Fruit fly (Drosophila melanogaster) whole organism, embryonic: ENCODE measurements around the gene Wwox.

Experiments
- BEAF-32 ChIP-seq: fragments of 200-800 bp; sonication (Bioruptor generic); optimal IDR thresholded peaks from 3 replicates; lab custom pipeline; 2017; ENCODE audit warnings: missing biosample characterization, missing genetic modification characterization, mild to moderate bottlenecking, moderate library complexity, missing genetic modification reagents
- BtbVII ChIP-seq: fragments of 200-800 bp; sonication (Bioruptor generic); optimal IDR thresholded peaks from 3 replicates; lab custom pipeline; 2017; ENCODE audit warnings: missing biosample characterization, mild to moderate bottlenecking, missing genetic modification characterization
- CG10267 ChIP-seq: fragments of 200-800 bp; sonication (Bioruptor generic); optimal IDR thresholded peaks from 2 replicates; lab custom pipeline; 2018; ENCODE audit warnings: missing biosample characterization, mild to moderate bottlenecking, missing genetic modification characterization, moderate library complexity
- CG10565 ChIP-seq: fragments of 200-800 bp; sonication (Bioruptor generic); optimal IDR thresholded peaks from 3 replicates; lab custom pipeline; 2016; ENCODE audit warnings: missing biosample characterization, mild to moderate bottlenecking, missing genetic modification characterization
- CG12744 ChIP-seq: fragments of 200-800 bp; sonication (Bioruptor generic); optimal IDR thresholded peaks from 2 replicates; lab custom pipeline; 2016; ENCODE audit warnings: missing biosample characterization, missing genetic modification characterization
- CG13296 ChIP-seq: fragments of 200-800 bp; sonication (Bioruptor generic); optimal IDR thresholded peaks from 3 replicates; lab custom pipeline; 2018; ENCODE audit warnings: missing biosample characterization, mild to moderate bottlenecking, missing genetic modification characterization
- CG14710 ChIP-seq: fragments of 200-800 bp; sonication (Bioruptor generic); optimal IDR thresholded peaks from 3 replicates; lab custom pipeline; 2019; ENCODE audit warnings: missing biosample characterization, mild to moderate bottlenecking, missing genetic modification characterization, moderate library complexity
- CG15479 ChIP-seq: fragments of 200-800 bp; sonication (Bioruptor generic); optimal IDR thresholded peaks from 3 replicates; lab custom pipeline; 2019; ENCODE audit warnings: missing biosample characterization, mild to moderate bottlenecking, missing genetic modification characterization, moderate library complexity
- CG16813 ChIP-seq: fragments of 200-800 bp; sonication (Bioruptor generic); IDR thresholded peaks from 3 replicates; pipeline ENCODE4 v1.3.6; 2022; ENCODE audit warnings: missing biosample characterization, missing genetic modification characterization; ENCODE audit not compliant: partially characterized antibody
- CG17186 ChIP-seq: fragments of 200-800 bp; sonication (Bioruptor generic); optimal IDR thresholded peaks from 3 replicates; lab custom pipeline; 2017; ENCODE audit warnings: missing biosample characterization, missing genetic modification reagents, missing genetic modification characterization
- CG17361 ChIP-seq: fragments of 200-800 bp; sonication (Bioruptor generic); IDR thresholded peaks from 3 replicates; pipeline ENCODE4 v1.3.6; 2022; ENCODE audit warnings: missing biosample characterization, missing genetic modification characterization
- CG2120 ChIP-seq: fragments of 200-800 bp; sonication (Bioruptor generic); optimal IDR thresholded peaks from 3 replicates; lab custom pipeline; 2016; ENCODE audit warnings: missing biosample characterization, missing genetic modification characterization
- CG30020 ChIP-seq: fragments of 200-800 bp; optimal IDR thresholded peaks from 2 replicates; lab custom pipeline; 2019; ENCODE audit warnings: missing biosample characterization, mild to moderate bottlenecking, missing genetic modification characterization, moderate library complexity
- CG34224 ChIP-seq: fragments of 200-800 bp; sonication (Bioruptor generic); IDR thresholded peaks from 3 replicates; pipeline ENCODE4 v1.3.6; 2022; ENCODE audit warnings: missing biosample characterization, missing genetic modification characterization; ENCODE audit not compliant: partially characterized antibody
- CG34376 ChIP-seq: fragments of 200-800 bp; sonication (Bioruptor generic); optimal IDR thresholded peaks from 2 replicates; lab custom pipeline; 2018; ENCODE audit warnings: missing biosample characterization, mild to moderate bottlenecking, missing genetic modification characterization
- CG6854 ChIP-seq: fragments of 200-800 bp; sonication (Bioruptor generic); optimal IDR thresholded peaks from 3 replicates; lab custom pipeline; 2017; ENCODE audit warnings: missing biosample characterization, mild to moderate bottlenecking, missing genetic modification characterization
- CG8089 ChIP-seq: fragments of 200-800 bp; sonication (Bioruptor generic); optimal IDR thresholded peaks from 3 replicates; lab custom pipeline; 2016; ENCODE audit warnings: missing biosample characterization, missing genetic modification characterization
- CG9797 ChIP-seq: fragments of 200-800 bp; sonication (Bioruptor generic); optimal IDR thresholded peaks from 3 replicates; lab custom pipeline; 2018; ENCODE audit warnings: missing biosample characterization, mild to moderate bottlenecking, missing genetic modification characterization
- CTCF ChIP-seq: fragments of 200-800 bp; sonication (Bioruptor generic); optimal IDR thresholded peaks from 2 replicates; lab custom pipeline; 2017; ENCODE audit warnings: missing biosample characterization, mild to moderate bottlenecking, missing genetic modification characterization, moderate library complexity
- CoRest ChIP-seq: fragments of 200-800 bp; sonication (Bioruptor generic); optimal IDR thresholded peaks from 3 replicates; lab custom pipeline; 2018; ENCODE audit warnings: missing biosample characterization, mild to moderate bottlenecking, missing genetic modification characterization, moderate library complexity
- D ChIP-seq, 2 experiments: fragments of 200-800 bp in 1 of 2; fragments of >200 bp in 1 of 2; sonication (Bioruptor generic) in 1 of 2; optimal IDR thresholded peaks; 2 replicates in 1 of 2; 3 replicates in 1 of 2; lab custom pipeline; 2017; ENCODE audit warnings: mild to moderate bottlenecking in 1 of 2, missing biosample characterization in 1 of 2, missing genetic modification characterization in 1 of 2, missing genetic modification reagents in 1 of 2
- HLH54F ChIP-seq: fragments of 200-800 bp; sonication (Bioruptor generic); optimal IDR thresholded peaks from 3 replicates; lab custom pipeline; 2016; ENCODE audit warnings: missing biosample characterization, missing genetic modification characterization
- HmgZ ChIP-seq: fragments of 200-800 bp; sonication (Bioruptor generic); optimal IDR thresholded peaks from 2 replicates; lab custom pipeline; 2018; ENCODE audit warnings: missing biosample characterization, mild to moderate bottlenecking, missing genetic modification characterization
- Hr78 ChIP-seq, 2 experiments: fragments of 200-800 bp in 1 of 2; fragments of >200 bp in 1 of 2; sonication (Bioruptor generic) in 1 of 2; optimal IDR thresholded peaks; 2 replicates each; lab custom pipeline; 2017 to 2019; ENCODE audit warnings: missing biosample characterization in 2 of 2, missing genetic modification characterization in 2 of 2, mild to moderate bottlenecking in 1 of 2, moderate library complexity in 1 of 2
- MBD-R2 ChIP-seq: fragments of 200-800 bp; sonication (Bioruptor generic); IDR thresholded peaks from 2 replicates; pipeline ENCODE4 v1.3.6; 2022; ENCODE audit warnings: missing biosample characterization, missing genetic modification characterization
- MESR4 ChIP-seq: fragments of 200-800 bp; sonication (Bioruptor generic); optimal IDR thresholded peaks from 2 replicates; lab custom pipeline; 2018; ENCODE audit warnings: missing biosample characterization, mild to moderate bottlenecking, missing genetic modification characterization, moderate library complexity
- Mad ChIP-seq: fragments of 200-800 bp; sonication (Bioruptor generic); optimal IDR thresholded peaks from 2 replicates; lab custom pipeline; 2016; ENCODE audit warnings: missing biosample characterization, missing genetic modification characterization
- Mrtf ChIP-seq: fragments of 200-800 bp; sonication (Bioruptor generic); IDR thresholded peaks from 3 replicates; pipeline ENCODE4 v1.3.6; 2022; ENCODE audit warnings: missing biosample characterization, missing genetic modification characterization
- Myb ChIP-seq: fragments of 200-800 bp; sonication (Bioruptor generic); optimal IDR thresholded peaks from 2 replicates; lab custom pipeline; 2016; ENCODE audit warnings: missing biosample characterization, missing genetic modification characterization
- NK7.1 ChIP-seq: fragments of 200-800 bp; sonication (Bioruptor generic); optimal IDR thresholded peaks from 3 replicates; lab custom pipeline; 2016; ENCODE audit warnings: missing biosample characterization, missing genetic modification characterization
- Oli ChIP-seq: fragments of 200-800 bp; sonication (Bioruptor generic); optimal IDR thresholded peaks from 2 replicates; lab custom pipeline; 2018; ENCODE audit warnings: missing biosample characterization, mild to moderate bottlenecking, missing genetic modification characterization, moderate library complexity
- Xbp1 ChIP-seq: fragments of 200-800 bp; sonication (Bioruptor generic); optimal IDR thresholded peaks from 3 replicates; lab custom pipeline; 2016; ENCODE audit warnings: missing biosample characterization, mild to moderate bottlenecking, missing genetic modification characterization
- YL-1 ChIP-seq: fragments of 200-800 bp; sonication (Bioruptor generic); optimal IDR thresholded peaks from 3 replicates; lab custom pipeline; 2017; ENCODE audit warnings: missing biosample characterization, mild to moderate bottlenecking, missing genetic modification characterization
- amos ChIP-seq: fragments of 200-800 bp; sonication (Bioruptor generic); IDR thresholded peaks from 2 replicates; pipeline ENCODE4 v1.3.6; 2022; ENCODE audit warnings: missing biosample characterization, missing genetic modification characterization; ENCODE audit not compliant: partially characterized antibody
- dm ChIP-seq: fragments of 200-800 bp; sonication (Bioruptor generic); optimal IDR thresholded peaks from 3 replicates; lab custom pipeline; 2016; ENCODE audit warnings: missing biosample characterization, missing genetic modification characterization
- dmrt11E ChIP-seq: fragments of 200-800 bp; sonication (Bioruptor generic); optimal IDR thresholded peaks from 3 replicates; lab custom pipeline; 2018; ENCODE audit warnings: missing biosample characterization, mild to moderate bottlenecking, missing genetic modification characterization, moderate library complexity
- fd64A ChIP-seq: fragments of 200-800 bp; sonication (Bioruptor generic); optimal IDR thresholded peaks from 3 replicates; lab custom pipeline; 2018; ENCODE audit warnings: missing biosample characterization, mild to moderate bottlenecking, missing genetic modification characterization
- ftz-f1 ChIP-seq: fragments of 200-800 bp; sonication (Bioruptor generic); optimal IDR thresholded peaks from 2 replicates; lab custom pipeline; 2016; ENCODE audit warnings: missing biosample characterization, missing genetic modification characterization
- gfzf ChIP-seq: fragments of 200-800 bp; sonication (Bioruptor generic); optimal IDR thresholded peaks from 2 replicates; lab custom pipeline; 2016; ENCODE audit warnings: missing biosample characterization, mild to moderate bottlenecking, missing genetic modification characterization, moderate library complexity
- kay ChIP-seq: fragments of 200-800 bp; sonication (Bioruptor generic); optimal IDR thresholded peaks from 2 replicates; lab custom pipeline; 2016; ENCODE audit warnings: missing biosample characterization, missing genetic modification characterization
- knrl ChIP-seq: fragments of 200-800 bp; sonication (Bioruptor generic); IDR thresholded peaks from 3 replicates; pipeline ENCODE4 v1.3.6; 2022; ENCODE audit warnings: missing biosample characterization, missing genetic modification characterization; ENCODE audit not compliant: partially characterized antibody
- nmo ChIP-seq: fragments of 200-800 bp; sonication (Bioruptor generic); optimal IDR thresholded peaks from 2 replicates; lab custom pipeline; 2018; ENCODE audit warnings: missing biosample characterization, mild to moderate bottlenecking, missing genetic modification characterization, moderate library complexity
- oc ChIP-seq: fragments of 200-800 bp; sonication (Bioruptor generic); optimal IDR thresholded peaks from 2 replicates; lab custom pipeline; 2018; ENCODE audit warnings: missing biosample characterization, mild to moderate bottlenecking, missing genetic modification characterization, moderate library complexity
- rib ChIP-seq: fragments of 200-800 bp; sonication (Bioruptor generic); IDR thresholded peaks from 2 replicates; pipeline ENCODE4 v1.3.6; 2022; ENCODE audit warnings: missing biosample characterization, missing genetic modification characterization
- sens ChIP-seq: fragments of 200-800 bp; sonication (Bioruptor generic); peaks from one replicate; lab custom pipeline; 2016; ENCODE audit warnings: missing biosample characterization, missing genetic modification characterization
- trem ChIP-seq: fragments of 200-800 bp; optimal IDR thresholded peaks from 3 replicates; lab custom pipeline; 2019; ENCODE audit warnings: missing biosample characterization, mild to moderate bottlenecking, missing genetic modification characterization, moderate library complexity
- zfh1 ChIP-seq: fragments of 200-800 bp; sonication (Bioruptor generic); IDR thresholded peaks from 3 replicates; pipeline ENCODE4 v1.3.6; 2022; ENCODE audit warnings: missing biosample characterization, missing genetic modification characterization
- zfh2 ChIP-seq: fragments of 200-800 bp; sonication (Bioruptor generic); optimal IDR thresholded peaks from 2 replicates; lab custom pipeline; 2016; ENCODE audit warnings: missing biosample characterization, missing genetic modification characterization

Gene Wwox

DNA sequence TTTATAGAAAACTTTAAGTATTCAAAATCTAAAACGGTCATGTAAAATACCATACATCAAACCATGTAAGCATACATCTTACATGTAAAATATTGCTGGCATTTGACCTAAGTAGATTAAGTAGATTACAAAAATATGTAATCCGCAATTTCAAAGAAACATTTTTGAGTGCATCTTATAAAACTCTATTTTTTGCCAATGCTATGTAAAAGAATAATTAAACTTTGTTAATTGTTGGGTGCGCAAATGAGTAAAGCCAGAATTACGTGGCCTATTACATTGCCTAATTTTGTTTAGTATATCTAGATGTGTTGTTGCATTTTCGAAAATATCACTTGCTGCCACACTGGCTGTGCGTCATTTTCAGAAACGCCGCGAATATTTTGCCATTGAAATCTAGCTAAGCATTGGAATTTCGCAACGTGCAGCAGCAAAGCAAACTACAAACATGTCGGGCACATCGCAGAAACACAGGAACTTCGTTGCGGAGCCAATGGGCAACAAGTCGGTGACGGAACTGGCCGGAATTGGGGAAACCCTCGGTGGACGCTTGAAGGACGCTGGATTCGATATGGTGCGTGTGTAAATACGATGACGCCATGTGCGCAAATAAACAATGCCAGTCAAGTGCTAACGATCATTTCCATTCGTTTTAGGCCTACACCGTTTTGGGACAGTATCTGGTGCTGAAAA is 25.2 kb upstream of the Wwox start, which contains the start of gene baf:
baf (plus strand) TSS at position 303 of the 693 bp plus-strand sequence.
- TF ChIP-seq CTCF (GFP tag; lab: Kevin White, UChicago) (peak; percentile 68), zfh2 (GFP tag; lab: Kevin White, UChicago) (no peak), CG34376 (peak; percentile 26), Mad (GFP tag; lab: Kevin White, UChicago) (no peak), dm (GFP tag; lab: Kevin White, UChicago) (peak; percentile 17), ftz-f1 (peak; percentile 37), Hr78 (GFP tag; optimal IDR thresholded peaks at IDR 0.05; lab: Kevin White, UChicago) (no peak), Xbp1 (GFP tag; lab: Kevin White, UChicago) (peak; percentile 89), zfh1 (GFP tag; lab: Robert Waterston, UW) (0 out of 3 replicates have a peak, but pooled peaks have one; percentile 22), CG14710 (peak; percentile 40), CG15479 (peak; percentile 47), MESR4 (peak; percentile 71), trem (tag; lab: Kevin White, UChicago) (peak; percentile 47), BtbVII (GFP tag; lab: Kevin White, UChicago) (peak; percentile 13), gfzf (peak; percentile 85), CG9797 (GFP tag; lab: Kevin White, UChicago) (peak; percentile 73), CG10565 (no peak), CG34224 (peak; percentile 22; the same call in 2 of the 3 replicates), CG10267 (tag; lab: Kevin White, UChicago) (peak; percentile 26), kay (GFP tag; lab: Kevin White, UChicago) (peak; percentile 84), oc (tag; lab: Kevin White, UChicago) (no peak), amos (GFP tag; lab: Robert Waterston, UW) (peak; percentile 60; the same call in 1 of the 2 replicates), HmgZ (tag; lab: Kevin White, UChicago) (peak; percentile 10), D (optimal IDR thresholded peaks at IDR 0.05; lab: Kevin White, UChicago) (peak; percentile 42), D (GFP tag; optimal IDR thresholded peaks at IDR 0.05; lab: Kevin White, UChicago) (no peak), CG16813 (GFP tag; lab: Robert Waterston, UW) (peak; percentile 52; the same call in 2 of the 3 replicates), CG13296 (GFP tag; lab: Kevin White, UChicago) (peak; percentile 34), CG17361 (GFP tag; lab: Robert Waterston, UW) (0 out of 3 replicates have a peak, but pooled peaks have one; percentile 16), knrl (GFP tag; lab: Robert Waterston, UW) (peak; percentile 54; the same call in 2 of the 3 replicates), NK7.1 (GFP tag; lab: Kevin White, UChicago) (no peak), dmrt11E (tag; lab: Kevin White, UChicago) (peak; percentile 2), Oli (tag; lab: Kevin White, UChicago) (no peak), Mrtf (no peak), CoRest (tag; lab: Kevin White, UChicago) (peak; percentile 9), fd64A (GFP tag; lab: Kevin White, UChicago) (no peak), rib (peak; percentile 52; the same call in 1 of the 2 replicates), HLH54F (no peak), YL-1 (GFP tag; lab: Kevin White, UChicago) (peak; percentile 18), CG2120 (GFP tag; lab: Kevin White, UChicago) (no peak), CG17186 (peak; percentile 34), MBD-R2 (GFP tag; lab: Robert Waterston, UW) (peak; percentile 41), Myb (GFP tag; lab: Kevin White, UChicago) (peak; percentile 90), CG6854 (GFP tag; lab: Kevin White, UChicago) (no peak), sens (GFP tag; lab: Kevin White, UChicago) (peak; percentile 25), nmo (GFP tag; lab: Kevin White, UChicago) (peak; percentile 7), CG30020 (tag; lab: Kevin White, UChicago) (peak; percentile 1), CG8089 (GFP tag; lab: Kevin White, UChicago) (no peak), CG12744 (GFP tag; lab: Kevin White, UChicago) (no peak), BEAF-32 (GFP tag; lab: Kevin White, UChicago) (peak; percentile 29)
